Fruit fly (Drosophila melanogaster) whole organism, prepupa: ENCODE measurements around the gene Sec23.
A peak's percentile ranks its signal among the peaks of the same experiment; 100 is the strongest.

Experiments
- Blimp-1 ChIP-seq: fragments of 200-800 bp; sonication (Bioruptor generic); optimal IDR thresholded peaks from 3 replicates; lab custom pipeline; 2017; ENCODE audit warnings: missing biosample characterization, missing genetic modification characterization, mild to moderate bottlenecking, moderate library complexity, missing genetic modification reagents
- Eip75B ChIP-seq: fragments of 200-800 bp; sonication (Bioruptor generic); optimal IDR thresholded peaks from 3 replicates; lab custom pipeline; 2016; ENCODE audit warnings: missing biosample characterization, missing genetic modification characterization
- eg ChIP-seq: fragments of 200-800 bp; sonication (Bioruptor generic); IDR thresholded peaks from 3 replicates; pipeline ENCODE4 v1.3.6; 2022; ENCODE audit warnings: missing biosample characterization, missing genetic modification characterization
- spab ChIP-seq: fragments of 200-800 bp; sonication (Bioruptor generic); optimal IDR thresholded peaks from 2 replicates; lab custom pipeline; 2017; ENCODE audit warnings: missing biosample characterization, mild to moderate bottlenecking, missing genetic modification characterization, missing genetic modification reagents

DNA sequence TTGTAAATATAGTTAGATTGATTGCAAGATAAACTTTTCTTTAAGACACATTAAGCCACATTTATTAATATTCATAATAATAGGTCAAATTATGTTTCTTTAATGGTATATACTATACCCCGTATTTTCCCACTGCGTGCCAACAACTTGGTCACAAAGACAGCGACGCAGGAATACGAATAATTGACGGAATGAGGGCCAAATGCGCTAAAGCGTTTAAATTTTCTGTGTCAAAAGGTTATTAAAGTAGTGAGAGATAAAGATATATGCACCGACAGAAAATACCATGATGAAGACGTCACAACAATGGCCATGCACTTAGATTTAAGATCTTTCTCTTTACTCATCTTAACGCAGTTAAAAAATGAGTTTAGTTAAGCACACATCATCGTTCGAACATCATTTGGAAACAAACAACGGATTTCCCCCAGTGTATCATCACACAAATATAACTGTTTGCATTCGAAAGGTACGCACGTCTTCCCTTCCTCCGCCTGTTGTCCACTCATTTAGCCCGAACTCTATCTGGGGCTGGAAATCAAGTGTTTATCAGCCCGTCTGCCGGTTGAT lies 28.4 kb upstream of the Sec23 start:
- TF ChIP-seq spab (GFP tag; lab: Kevin White, UChicago), result peak; percentile 48
- peak; percentile 67 for TF ChIP-seq Eip75B (GFP tag; lab: Kevin White, UChicago)
- peak; percentile 65 for TF ChIP-seq eg
- peak; percentile 5 for TF ChIP-seq Blimp-1 (GFP tag; lab: Kevin White, UChicago)
